Worm (Caenorhabditis elegans): ENCODE measurements around the gene Y48E1B.3.

ce11 chrII:13585655-13586170, 17.9 kb upstream of the Y48E1B.3 start, which contains the start of gene Y48E1B.8:
- TF ChIP-seq nhr-28 (tag; optimal IDR thresholded peaks at IDR 0.05), result no peak
- no peak for TF ChIP-seq lin-13 (tag; optimal IDR thresholded peaks at IDR 0.05)
- no peak for TF ChIP-seq unc-62 (GFP tag; optimal IDR thresholded peaks at IDR 0.05)
- TF ChIP-seq ztf-11 (tag; optimal IDR thresholded peaks at IDR 0.05), result no peak
- TF ChIP-seq elt-3 (tag; optimal IDR thresholded peaks at IDR 0.05), result no peak

Data from whole organism, mixed stage, embryonic.